Fruit fly (Drosophila melanogaster) whole organism, embryonic: ENCODE measurements around the gene CG10993.

Experiments
- CG11093 ChIP-seq: fragments of 200-800 bp; sonication (Bioruptor generic); IDR thresholded peaks from 3 replicates; pipeline ENCODE4 v1.3.6; 2022; ENCODE audit warnings: missing biosample characterization, missing genetic modification characterization
- CG12071 ChIP-seq: fragments of 200-800 bp; sonication (Bioruptor generic); optimal IDR thresholded peaks from 3 replicates; lab custom pipeline; 2018; ENCODE audit warnings: missing biosample characterization, mild to moderate bottlenecking, missing genetic modification characterization
- CG12391 ChIP-seq: fragments of 200-800 bp; sonication (Bioruptor generic); optimal IDR thresholded peaks from 3 replicates; lab custom pipeline; 2018; ENCODE audit warnings: missing biosample characterization, mild to moderate bottlenecking, missing genetic modification characterization, moderate library complexity
- CG12659 ChIP-seq: fragments of 200-800 bp; sonication (Bioruptor generic); optimal IDR thresholded peaks from 3 replicates; lab custom pipeline; 2017; ENCODE audit warnings: mild to moderate bottlenecking, missing biosample characterization, missing genetic modification reagents, missing genetic modification characterization
- CG13123 ChIP-seq: fragments of 200-800 bp; sonication (Bioruptor generic); optimal IDR thresholded peaks from 2 replicates; lab custom pipeline; 2016; ENCODE audit warnings: missing biosample characterization, missing genetic modification characterization
- CG14965 ChIP-seq: fragments of 200-800 bp; sonication (Bioruptor generic); optimal IDR thresholded peaks from 2 replicates; lab custom pipeline; 2016; ENCODE audit warnings: missing biosample characterization, missing genetic modification characterization, borderline replicate concordance
- CG15601 ChIP-seq: fragments of 200-800 bp; sonication (Bioruptor generic); optimal IDR thresholded peaks from 3 replicates; lab custom pipeline; 2019; ENCODE audit warnings: missing biosample characterization, mild to moderate bottlenecking, missing genetic modification characterization, moderate library complexity
- CG1647 ChIP-seq: fragments of 200-800 bp; sonication (Bioruptor generic); optimal IDR thresholded peaks from 3 replicates; lab custom pipeline; 2016; ENCODE audit warnings: missing biosample characterization, missing genetic modification characterization
- CG16815 ChIP-seq: fragments of 200-800 bp; sonication (Bioruptor generic); optimal IDR thresholded peaks from 3 replicates; lab custom pipeline; 2017; ENCODE audit warnings: missing biosample characterization, mild to moderate bottlenecking, missing genetic modification characterization
- CG17361 ChIP-seq: fragments of 200-800 bp; sonication (Bioruptor generic); IDR thresholded peaks from 3 replicates; pipeline ENCODE4 v1.3.6; 2022; ENCODE audit warnings: missing biosample characterization, missing genetic modification characterization
- CG17802 ChIP-seq: fragments of 200-800 bp; sonication (Bioruptor generic); optimal IDR thresholded peaks from 2 replicates; lab custom pipeline; 2018; ENCODE audit warnings: missing biosample characterization, mild to moderate bottlenecking, missing genetic modification characterization, moderate library complexity
- CG18619 ChIP-seq: fragments of 200-800 bp; sonication (Bioruptor generic); optimal IDR thresholded peaks from 3 replicates; lab custom pipeline; 2017; ENCODE audit warnings: missing biosample characterization, mild to moderate bottlenecking, missing genetic modification characterization
- CG34422 ChIP-seq: fragments of 200-800 bp; sonication (Bioruptor generic); IDR thresholded peaks from 3 replicates; pipeline ENCODE4 v1.3.6; 2022; ENCODE audit warnings: missing biosample characterization, missing genetic modification characterization
- CG3838 ChIP-seq: fragments of 200-800 bp; sonication (Bioruptor generic); optimal IDR thresholded peaks from 3 replicates; lab custom pipeline; 2016; ENCODE audit warnings: missing biosample characterization, missing genetic modification characterization
- CG6654 ChIP-seq: fragments of 200-800 bp; sonication (Bioruptor generic); optimal IDR thresholded peaks from 2 replicates; lab custom pipeline; 2017; ENCODE audit warnings: missing biosample characterization, mild to moderate bottlenecking, missing genetic modification characterization
- CG6791 ChIP-seq: fragments of 200-800 bp; sonication (Bioruptor generic); IDR thresholded peaks from 3 replicates; pipeline ENCODE4 v1.3.6; 2022; ENCODE audit warnings: missing biosample characterization, missing genetic modification characterization; ENCODE audit not compliant: partially characterized antibody
- CG7786 ChIP-seq: fragments of 200-800 bp; sonication (Bioruptor generic); optimal IDR thresholded peaks from 2 replicates; lab custom pipeline; 2016; ENCODE audit warnings: missing biosample characterization, missing genetic modification characterization
- CG7839 ChIP-seq: fragments of 200-800 bp; sonication (Bioruptor generic); optimal IDR thresholded peaks from 3 replicates; lab custom pipeline; 2018; ENCODE audit warnings: missing biosample characterization, mild to moderate bottlenecking, missing genetic modification characterization, moderate library complexity
- CG9215 ChIP-seq: fragments of 200-800 bp; sonication (Bioruptor generic); IDR thresholded peaks from 2 replicates; pipeline ENCODE4 v1.3.6; 2022; ENCODE audit warnings: missing biosample characterization, missing genetic modification characterization
- CG9727 ChIP-seq: fragments of 200-800 bp; sonication (Bioruptor generic); optimal IDR thresholded peaks from 3 replicates; lab custom pipeline; 2017; ENCODE audit warnings: missing biosample characterization, mild to moderate bottlenecking, missing genetic modification characterization
- Camta ChIP-seq: fragments of 200-800 bp; sonication (Bioruptor generic); optimal IDR thresholded peaks from 2 replicates; lab custom pipeline; 2016; ENCODE audit warnings: missing biosample characterization, missing genetic modification characterization
- Chrac-16 ChIP-seq: fragments of 200-800 bp; sonication (Bioruptor generic); optimal IDR thresholded peaks from 3 replicates; lab custom pipeline; 2016; ENCODE audit warnings: missing biosample characterization, missing genetic modification characterization
- D19A ChIP-seq: fragments of 200-800 bp; optimal IDR thresholded peaks from 3 replicates; lab custom pipeline; 2019; ENCODE audit warnings: missing biosample characterization, mild to moderate bottlenecking, missing genetic modification characterization, moderate library complexity
- Dll ChIP-seq: fragments of 200-800 bp; sonication (Bioruptor generic); IDR thresholded peaks from 4 replicates; pipeline ENCODE4 v1.3.6; 2022; ENCODE audit warnings: missing biosample characterization, missing genetic modification characterization; ENCODE audit not compliant: partially characterized antibody
- E2f1 ChIP-seq: fragments of 200-800 bp; sonication (Bioruptor generic); IDR thresholded peaks from 2 replicates; pipeline ENCODE4 v1.3.6; 2022; ENCODE audit warnings: missing biosample characterization, missing genetic modification characterization
- Fer3 ChIP-seq: fragments of 200-800 bp; sonication (Bioruptor generic); optimal IDR thresholded peaks from 2 replicates; lab custom pipeline; 2018; ENCODE audit warnings: missing biosample characterization, mild to moderate bottlenecking, missing genetic modification characterization, moderate library complexity
- HLH3B ChIP-seq: fragments of 200-800 bp; sonication (Bioruptor generic); IDR thresholded peaks from 2 replicates; pipeline ENCODE4 v1.3.6; 2022; ENCODE audit warnings: missing biosample characterization, missing genetic modification characterization
- Hand ChIP-seq: fragments of 200-800 bp; sonication (Bioruptor generic); optimal IDR thresholded peaks from 2 replicates; lab custom pipeline; 2017; ENCODE audit warnings: mild to moderate bottlenecking, missing biosample characterization, missing genetic modification reagents, missing genetic modification characterization
- Nf-YC ChIP-seq: fragments of 200-800 bp; optimal IDR thresholded peaks from 3 replicates; lab custom pipeline; 2019; ENCODE audit warnings: missing biosample characterization, mild to moderate bottlenecking, missing genetic modification characterization, moderate library complexity
- Poxn ChIP-seq: fragments of 200-800 bp; sonication (Bioruptor generic); IDR thresholded peaks from 2 replicates; pipeline ENCODE4 v1.3.6; 2022; ENCODE audit warnings: missing biosample characterization, missing genetic modification characterization
- az2 ChIP-seq: fragments of 200-800 bp; sonication (Bioruptor generic); optimal IDR thresholded peaks from 3 replicates; lab custom pipeline; 2016; ENCODE audit warnings: missing biosample characterization, missing genetic modification characterization
- bbx ChIP-seq: fragments of 200-800 bp; sonication (Bioruptor generic); IDR thresholded peaks from 2 replicates; pipeline ENCODE4 v1.3.6; 2022; ENCODE audit warnings: missing biosample characterization, missing genetic modification characterization; ENCODE audit not compliant: partially characterized antibody
- chinmo ChIP-seq: fragments of 200-800 bp; sonication (Bioruptor generic); IDR thresholded peaks from 4 replicates; pipeline ENCODE4 v1.3.6; 2022; ENCODE audit warnings: missing biosample characterization, missing genetic modification characterization; ENCODE audit not compliant: partially characterized antibody
- cwo ChIP-seq: fragments of 200-800 bp; sonication (Bioruptor generic); optimal IDR thresholded peaks from 3 replicates; lab custom pipeline; 2017; ENCODE audit warnings: missing biosample characterization, missing genetic modification characterization, mild to moderate bottlenecking, moderate library complexity, missing genetic modification reagents
- dimm ChIP-seq: fragments of 200-800 bp; sonication (Bioruptor generic); IDR thresholded peaks from 2 replicates; pipeline ENCODE4 v1.3.6; 2022; ENCODE audit warnings: missing biosample characterization, missing genetic modification characterization
- dmrt11E ChIP-seq: fragments of 200-800 bp; sonication (Bioruptor generic); optimal IDR thresholded peaks from 3 replicates; lab custom pipeline; 2018; ENCODE audit warnings: missing biosample characterization, mild to moderate bottlenecking, missing genetic modification characterization, moderate library complexity
- dysf ChIP-seq: fragments of 200-800 bp; sonication (Bioruptor generic); IDR thresholded peaks from 3 replicates; pipeline ENCODE4 v1.3.6; 2022; ENCODE audit warnings: missing biosample characterization, missing genetic modification characterization
- eve ChIP-seq, 2 experiments: fragments of >200 bp; optimal IDR thresholded peaks; 2 replicates each; lab custom pipeline; 2017; ENCODE audit warnings: missing biosample characterization in 2 of 2, missing genetic modification characterization in 2 of 2
- gt ChIP-seq: fragments of 200-800 bp; sonication (Bioruptor generic); IDR thresholded peaks from 2 replicates; pipeline ENCODE4 v1.3.6; 2022; ENCODE audit warnings: missing biosample characterization, missing genetic modification characterization
- org-1 ChIP-seq: fragments of 200-800 bp; sonication (Bioruptor generic); optimal IDR thresholded peaks from 2 replicates; lab custom pipeline; 2017; ENCODE audit warnings: missing biosample characterization, missing genetic modification characterization
- pros ChIP-seq: fragments of 200-800 bp; sonication (Bioruptor generic); optimal IDR thresholded peaks from 3 replicates; lab custom pipeline; 2019; ENCODE audit warnings: missing biosample characterization, mild to moderate bottlenecking, missing genetic modification characterization, moderate library complexity
- run ChIP-seq: fragments of 200-800 bp; sonication (Bioruptor generic); optimal IDR thresholded peaks from 3 replicates; lab custom pipeline; 2018; ENCODE audit warnings: missing biosample characterization, mild to moderate bottlenecking, missing genetic modification characterization
- shn ChIP-seq: fragments of 200-800 bp; sonication (Bioruptor generic); optimal IDR thresholded peaks from 3 replicates; lab custom pipeline; 2016; ENCODE audit warnings: missing biosample characterization, missing genetic modification characterization
- stc ChIP-seq: fragments of 200-800 bp; sonication (Bioruptor generic); IDR thresholded peaks from 2 replicates; pipeline ENCODE4 v1.3.6; 2022; ENCODE audit warnings: missing biosample characterization, missing genetic modification characterization
- tll ChIP-seq, 2 experiments: fragments of 200-800 bp in 1 of 2; fragments of >200 bp in 1 of 2; sonication (Bioruptor generic) in 1 of 2; optimal IDR thresholded peaks; 2 replicates each; lab custom pipeline; 2017 to 2019; ENCODE audit warnings: missing biosample characterization in 2 of 2, missing genetic modification characterization in 2 of 2, mild to moderate bottlenecking in 1 of 2, moderate library complexity in 1 of 2
- ttk ChIP-seq: fragments of 200-800 bp; sonication (Bioruptor generic); IDR thresholded peaks from 2 replicates; pipeline ENCODE4 v2.1.2; 2022; ENCODE audit warnings: missing biosample characterization, missing genetic modification characterization
- wek ChIP-seq: fragments of 200-800 bp; sonication (Bioruptor generic); optimal IDR thresholded peaks from 3 replicates; lab custom pipeline; 2018; ENCODE audit warnings: missing biosample characterization, mild to moderate bottlenecking, missing genetic modification characterization, moderate library complexity
- zfh2 ChIP-seq: fragments of 200-800 bp; sonication (Bioruptor generic); optimal IDR thresholded peaks from 2 replicates; lab custom pipeline; 2016; ENCODE audit warnings: missing biosample characterization, missing genetic modification characterization

The CG10993 gene

dm6 chrX:13748906-13749872 is 41.7 kb downstream of the CG10993 start (continued):
- TF ChIP-seq CG12659 (GFP tag; lab: Kevin White, UChicago) (peak; percentile 74), Chrac-16 (GFP tag; lab: Kevin White, UChicago) (peak; percentile 21), stc (GFP tag; lab: Robert Waterston, UW) (peak; percentile 84), CG15601 (no peak), CG11093 (GFP tag; lab: Robert Waterston, UW) (peak; percentile 47; the same call in 1 of the 3 replicates), zfh2 (GFP tag; lab: Kevin White, UChicago) (peak; percentile 17), bbx (GFP tag; lab: Robert Waterston, UW) (no peak), CG17802 (no peak), dimm (GFP tag; lab: Robert Waterston, UW) (no peak), dmrt11E (peak; percentile 43), CG9727 (GFP tag; lab: Kevin White, UChicago) (peak; percentile 81), CG17361 (GFP tag; lab: Robert Waterston, UW) (peak; percentile 79), CG7839 (peak; percentile 87), D19A (tag; lab: Kevin White, UChicago) (peak; percentile 60), CG6791 (GFP tag; lab: Robert Waterston, UW) (no peak), wek (GFP tag; lab: Kevin White, UChicago) (no peak), az2 (GFP tag; lab: Kevin White, UChicago) (peak; percentile 42), cwo (peak; percentile 76), Camta (GFP tag; lab: Kevin White, UChicago) (peak; percentile 5), ttk (GFP tag; lab: Robert Waterston, UW) (peak; percentile 51), CG13123 (GFP tag; lab: Kevin White, UChicago) (no peak), CG34422 (GFP tag; lab: Robert Waterston, UW) (peak; percentile 71; the same call in 1 of the 3 replicates), CG12391 (tag; lab: Kevin White, UChicago) (peak; percentile 75), Poxn (GFP tag; lab: Robert Waterston, UW) (no peak), dysf (GFP tag; lab: Robert Waterston, UW) (peak; percentile 86; the same call in 2 of the 3 replicates), shn (no peak), CG9215 (GFP tag; lab: Robert Waterston, UW) (peak; percentile 63), pros (GFP tag; lab: Kevin White, UChicago) (no peak), CG14965 (no peak), CG16815 (peak; percentile 7), CG1647 (no peak), org-1 (GFP tag; lab: Kevin White, UChicago) (peak; percentile 68), CG12071 (GFP tag; lab: Kevin White, UChicago) (no peak), tll (GFP tag; optimal IDR thresholded peaks at IDR 0.05; lab: Kevin White, UChicago) (no peak), gt (no peak), Dll (GFP tag; lab: Robert Waterston, UW) (no peak), chinmo (GFP tag; lab: Robert Waterston, UW) (peak; percentile 95), Fer3 (peak; percentile 85), E2f1 (peak; percentile 76), eve (GFP tag; optimal IDR thresholded peaks at IDR 0.05; lab: Kevin White, UChicago) (peak in 1 of 2 experiments; percentile 39), HLH3B (GFP tag; lab: Robert Waterston, UW) (peak; percentile 78), CG7786 (GFP tag; lab: Kevin White, UChicago) (peak; percentile 12), CG3838 (no peak), CG18619 (GFP tag; lab: Kevin White, UChicago) (peak; percentile 57), CG6654 (GFP tag; lab: Kevin White, UChicago) (no peak), run (peak; percentile 43), Nf-YC (tag; lab: Kevin White, UChicago) (peak; percentile 14), Hand (peak; percentile 55)
